Fruit fly (Drosophila melanogaster): ENCODE measurements around the gene CG15020.

Gene CG15020

dm6 chr3L:4412974-4413373 lies 8.5 kb upstream of the CG15020 start (continued):
- TF ChIP-seq CG17328 (GFP tag; IDR thresholded peaks at IDR 0.05), result peak; percentile 69
- peak; percentile 37 for TF ChIP-seq bcd (GFP tag; optimal IDR thresholded peaks at IDR 0.05)
- peak; percentile 10 for TF ChIP-seq zfh2 (GFP tag; optimal IDR thresholded peaks at IDR 0.05)
- no peak for TF ChIP-seq CG18262 (tag; optimal IDR thresholded peaks at IDR 0.05)
- peak; percentile 26 for TF ChIP-seq sima (GFP tag; optimal IDR thresholded peaks at IDR 0.05)
- TF ChIP-seq gsb (GFP tag; IDR thresholded peaks at IDR 0.05), result peak; percentile 67
- TF ChIP-seq CG17829 (tag; optimal IDR thresholded peaks at IDR 0.05), result no peak
- peak; percentile 29 for TF ChIP-seq CG30431 (GFP tag; optimal IDR thresholded peaks at IDR 0.05)
- TF ChIP-seq bab2 (GFP tag; optimal IDR thresholded peaks at IDR 0.05), result peak; percentile 12
- TF ChIP-seq Xbp1 (GFP tag; optimal IDR thresholded peaks at IDR 0.05), result peak; percentile 64
- TF ChIP-seq pros (GFP tag; optimal IDR thresholded peaks at IDR 0.05), result no peak
- TF ChIP-seq CG11456 (GFP tag; IDR thresholded peaks at IDR 0.05), result peak; percentile 75
- TF ChIP-seq chm (GFP tag; IDR thresholded peaks at IDR 0.05), result no peak
- peak; percentile 2 for TF ChIP-seq Hmr (GFP tag; optimal IDR thresholded peaks at IDR 0.05)
- TF ChIP-seq cato (GFP tag; optimal IDR thresholded peaks at IDR 0.05; ENCODE audit: borderline replicate concordance), result no peak
- peak; percentile 47 for TF ChIP-seq zf30C (GFP tag; optimal IDR thresholded peaks at IDR 0.05)
- TF ChIP-seq CG13123 (GFP tag; optimal IDR thresholded peaks at IDR 0.05), result peak; percentile 18
- TF ChIP-seq pum (GFP tag; optimal IDR thresholded peaks at IDR 0.05), result no peak

- no peak for TF ChIP-seq D (optimal IDR thresholded peaks at IDR 0.05)
- TF ChIP-seq D (GFP tag; optimal IDR thresholded peaks at IDR 0.05), result no peak
- no peak for TF ChIP-seq Hmr (GFP tag; optimal IDR thresholded peaks at IDR 0.05)
- no peak for TF ChIP-seq hb (GFP tag; IDR thresholded peaks at IDR 0.05; ENCODE audit: partially characterized antibody)
- no peak for TF ChIP-seq gem (tag; optimal IDR thresholded peaks at IDR 0.05)
- peak; percentile 69 for TF ChIP-seq sd (tag; optimal IDR thresholded peaks at IDR 0.05)
- no peak for TF ChIP-seq CG3407 (GFP tag; optimal IDR thresholded peaks at IDR 0.05)
- no peak for TF ChIP-seq CG7786 (GFP tag; optimal IDR thresholded peaks at IDR 0.05)
- no peak for TF ChIP-seq CG1603 (tag; optimal IDR thresholded peaks at IDR 0.05)
- TF ChIP-seq ab (GFP tag; optimal IDR thresholded peaks at IDR 0.05), result no peak
- no peak for TF ChIP-seq CG6272 (GFP tag; IDR thresholded peaks at IDR 0.05)
- TF ChIP-seq ap (GFP tag; IDR thresholded peaks at IDR 0.05), result no peak
- TF ChIP-seq NC2α (GFP tag; optimal IDR thresholded peaks at IDR 0.05), result no peak
- no peak for TF ChIP-seq bigmax (GFP tag; optimal IDR thresholded peaks at IDR 0.05)
- no peak for TF ChIP-seq CG4328 (GFP tag; optimal IDR thresholded peaks at IDR 0.05)
- no peak for TF ChIP-seq CG8290 (GFP tag; optimal IDR thresholded peaks at IDR 0.05)
- TF ChIP-seq CG8290 (tag; optimal IDR thresholded peaks at IDR 0.05), result peak in 1 of 2 experiments; percentile 88
- TF ChIP-seq CG34376 (GFP tag; optimal IDR thresholded peaks at IDR 0.05), result peak; percentile 91
- no peak for TF ChIP-seq Optix (GFP tag; IDR thresholded peaks at IDR 0.05)
- TF ChIP-seq CG6175 (GFP tag; IDR thresholded peaks at IDR 0.05), result 0 out of 3 replicates have a peak, but pooled peaks have one; percentile 46
- TF ChIP-seq CG10267 (tag; optimal IDR thresholded peaks at IDR 0.05), result no peak
- TF ChIP-seq ash1 (GFP tag; optimal IDR thresholded peaks at IDR 0.05), result peak; percentile 14
- no peak for TF ChIP-seq scrt (GFP tag; optimal IDR thresholded peaks at IDR 0.05)
- TF ChIP-seq CG30431 (GFP tag; optimal IDR thresholded peaks at IDR 0.05), result no peak
- no peak for TF ChIP-seq sima (GFP tag; optimal IDR thresholded peaks at IDR 0.05)
- TF ChIP-seq grau (tag; optimal IDR thresholded peaks at IDR 0.05), result peak; percentile 4
- TF ChIP-seq CrebB (tag; optimal IDR thresholded peaks at IDR 0.05), result peak; percentile 46
- no peak for TF ChIP-seq pzg (GFP tag; optimal IDR thresholded peaks at IDR 0.05)
- TF ChIP-seq fd96Cb (tag; optimal IDR thresholded peaks at IDR 0.05), result no peak
- TF ChIP-seq CG7271 (tag; optimal IDR thresholded peaks at IDR 0.05), result no peak
- TF ChIP-seq p53 (GFP tag; optimal IDR thresholded peaks at IDR 0.05), result no peak
- TF ChIP-seq rib (GFP tag; IDR thresholded peaks at IDR 0.05), result peak; percentile 82
- TF ChIP-seq sr (GFP tag; IDR thresholded peaks at IDR 0.05), result no peak
- TF ChIP-seq Six4 (GFP tag; optimal IDR thresholded peaks at IDR 0.05), result no peak
- no peak for TF ChIP-seq sens-2 (GFP tag; IDR thresholded peaks at IDR 0.05)
- TF ChIP-seq CG10321 (GFP tag; IDR thresholded peaks at IDR 0.05), result no peak
Observed at dm6 chr3L:4413800-4414446, 7.5 kb upstream of the CG15020 start.

Measured in whole organism, embryonic.